Fruit fly (Drosophila melanogaster) ovary, adult (tissue): ENCODE data around the gene CG8260.

ENCODE experiments used
- CG17801 ChIP-seq: fragments of 200-800 bp; optimal IDR thresholded peaks from 2 replicates; lab custom pipeline; 2019; ENCODE audit warnings: missing biosample characterization, mild to moderate bottlenecking, missing genetic modification characterization, moderate library complexity; ENCODE audit not compliant: partially characterized antibody

The CG8260 gene

dm6 chrX:15746682-15747196, 9.4 kb upstream of the CG8260 start:
- TF ChIP-seq CG17801 (GFP tag; lab: Kevin White, UChicago) = no peak

DNA sequence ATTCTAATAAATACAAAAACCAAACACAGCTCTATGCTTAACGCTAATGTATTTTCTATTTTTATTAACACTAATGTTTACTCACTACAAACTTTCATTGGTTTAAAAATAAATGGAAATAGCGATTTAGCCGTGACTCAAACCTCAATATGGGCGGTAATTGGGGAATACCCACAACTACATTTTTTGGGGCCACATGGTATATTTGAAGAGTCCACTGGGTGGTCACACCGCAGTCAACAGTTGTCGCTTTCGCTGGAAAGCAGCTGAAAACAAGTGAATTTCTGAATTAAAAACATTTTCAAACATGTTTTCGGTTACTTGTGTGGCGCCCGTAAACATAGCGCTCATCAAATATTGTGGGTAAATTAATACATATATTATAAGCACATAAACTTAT, 7.2 kb upstream of the CG8260 start, which contains the start of gene Mvd:
Gene Mvd, plus strand, starts transcription at position 222 of the 400 bp plus-strand sequence.
- peak; percentile 52 for TF ChIP-seq CG17801 (GFP tag; lab: Kevin White, UChicago)

dm6 chrX:15758692-15759240, 2.6 kb downstream of the CG8260 start:
- TF ChIP-seq CG17801 (GFP tag; lab: Kevin White, UChicago) = no peak

DNA sequence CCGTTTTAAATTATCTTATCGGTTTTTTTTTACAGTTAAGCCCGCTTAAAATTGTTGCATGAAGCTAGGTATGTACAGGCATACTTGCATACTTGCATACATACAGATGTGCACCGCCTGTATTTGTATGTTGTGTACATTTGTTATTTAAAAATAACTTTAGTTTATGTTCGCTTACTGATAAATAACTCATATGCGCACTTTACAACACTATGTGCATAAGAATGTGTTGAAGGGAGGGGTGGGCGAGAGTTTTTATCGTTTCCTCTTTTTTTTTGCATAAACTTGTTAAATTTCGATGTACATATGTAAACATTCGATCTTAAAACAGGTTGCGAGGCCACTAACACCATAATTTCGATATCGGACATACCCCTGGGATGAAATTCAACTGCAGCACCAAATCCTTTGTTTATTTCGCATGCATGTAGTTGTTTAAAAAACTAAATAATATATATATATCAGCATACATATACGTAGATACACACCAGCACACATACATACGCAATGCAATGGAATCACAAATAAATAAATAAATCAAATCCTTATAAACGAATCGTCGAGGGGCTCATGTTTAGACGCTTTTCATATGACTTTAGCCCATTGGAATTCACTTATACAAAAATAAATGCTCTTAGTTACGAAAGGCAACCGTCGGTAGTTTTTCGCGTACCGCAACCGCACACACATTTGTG, 3.8 kb downstream of the CG8260 start:
- TF ChIP-seq CG17801 (GFP tag; lab: Kevin White, UChicago) = peak; percentile 1

- no peak for TF ChIP-seq CG17801 (GFP tag; lab: Kevin White, UChicago)
Observed at dm6 chrX:15760447-15761297, 4.6 kb downstream of the CG8260 start, which contains the start of the genes Graf and mRpL3. TSS of gene Graf (minus strand) at chrX:15760733. TSS of gene mRpL3 (plus strand) at chrX:15761248.

dm6 chrX:15761298-15761640, 5.2 kb downstream of the CG8260 start:
- no peak for TF ChIP-seq CG17801 (GFP tag; lab: Kevin White, UChicago)

dm6 chrX:15762723-15763122, 6.6 kb downstream of the CG8260 start, which contains the start of gene Polr3A:
TSS of gene Polr3A (plus strand) at chrX:15762956.
- TF ChIP-seq CG17801 (GFP tag; lab: Kevin White, UChicago) = no peak

DNA sequence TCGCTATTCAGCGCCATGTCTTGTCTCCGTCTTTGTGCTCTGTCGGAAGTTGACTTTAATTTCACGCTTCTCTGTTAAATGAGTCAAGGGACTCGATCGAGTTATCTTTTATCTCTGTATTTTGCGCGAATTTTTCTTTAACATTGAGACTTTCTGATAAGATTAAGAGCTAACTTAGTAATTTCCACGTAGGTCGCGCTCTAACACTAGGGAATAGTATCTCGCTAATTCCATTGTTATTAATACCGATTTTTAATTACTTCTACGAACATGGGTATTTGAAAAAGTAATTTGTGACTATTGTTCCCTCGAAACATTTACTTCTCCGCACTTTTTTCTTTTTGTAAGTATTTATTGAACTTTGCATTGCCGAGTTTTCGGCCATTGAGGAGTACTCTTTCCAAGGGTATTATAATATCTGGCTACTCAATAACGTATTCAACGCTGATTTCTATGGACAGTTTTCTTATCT, 10.3 kb downstream of the CG8260 start, which contains the start of gene CG8952:
Gene CG8952, minus strand, starts transcription at position 51 of the 472 bp plus-strand sequence.
- no peak for TF ChIP-seq CG17801 (GFP tag; lab: Kevin White, UChicago)

dm6 chrX:15769457-15769856, 13.3 kb downstream of the CG8260 start, which contains the start of gene CG33172:
TSS of gene CG33172 (plus strand) at chrX:15769664.
- TF ChIP-seq CG17801 (GFP tag; lab: Kevin White, UChicago) = no peak

dm6 chrX:15772663-15773062, 16.5 kb downstream of the CG8260 start, which contains the start of gene CG43672:
TSS of gene CG43672 (plus strand) at chrX:15772963.
- no peak for TF ChIP-seq CG17801 (GFP tag; lab: Kevin White, UChicago)

- TF ChIP-seq CG17801 (GFP tag; lab: Kevin White, UChicago) = no peak
Observed at dm6 chrX:15778846-15779245, 22.7 kb downstream of the CG8260 start, which contains the start of gene CG43673. TSS of gene CG43673 (plus strand) at chrX:15779146.

DNA sequence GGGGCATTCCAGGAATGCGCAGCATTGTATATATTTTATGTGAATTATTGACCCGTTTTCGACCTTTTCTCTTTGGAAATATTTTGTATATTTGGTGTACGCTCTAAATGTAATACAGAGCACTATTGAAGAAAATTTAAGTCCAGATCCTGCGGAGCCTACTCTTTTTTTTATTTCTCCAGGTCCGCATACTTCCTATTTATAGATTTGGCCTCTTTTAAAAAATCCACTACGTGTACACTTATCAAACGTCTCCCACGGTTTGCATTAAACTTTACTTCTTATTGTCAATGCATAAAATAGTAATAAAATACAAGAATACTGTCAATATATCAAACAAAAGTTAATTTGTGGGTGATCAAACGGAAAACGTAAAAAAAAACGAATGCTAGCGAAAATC, 27.5 kb downstream of the CG8260 start, which contains the start of gene Efhc1.1:
Gene Efhc1.1, minus strand, starts transcription at position 101 of the 400 bp plus-strand sequence.
- TF ChIP-seq CG17801 (GFP tag; lab: Kevin White, UChicago) = no peak

dm6 chrX:15785429-15786239, 29.5 kb downstream of the CG8260 start, which contains the start of the genes Paf-AHalpha and mRpS30:
TSS of gene Paf-AHalpha (minus strand) at chrX:15785583.
TSS of gene mRpS30 (plus strand) at chrX:15786047.
- peak; percentile 25 for TF ChIP-seq CG17801 (GFP tag; lab: Kevin White, UChicago)
